Worm (Caenorhabditis elegans) whole organism, L3 larva: Measurements from ENCODE around the gene M05D6.8.

ENCODE experiments used
- elt-1 ChIP-seq: fragments of 150-350 bp; optimal IDR thresholded peaks from 2 replicates; lab custom pipeline; 2014; ENCODE audit warnings: missing biosample characterization, missing genetic modification characterization
- lsy-12 ChIP-seq: sonication (generic microtip); optimal IDR thresholded peaks from 2 replicates; lab custom pipeline; 2016; ENCODE audit warnings: mild to moderate bottlenecking, missing genetic modification characterization, missing compliant biosample characterization
- mdl-1 ChIP-seq: fragments of 150-350 bp; optimal IDR thresholded peaks from 2 replicates; lab custom pipeline; 2014; ENCODE audit warnings: missing biosample characterization, missing genetic modification characterization
- nhr-23 ChIP-seq: fragments of 150-350 bp; optimal IDR thresholded peaks from 2 replicates; lab custom pipeline; 2014; ENCODE audit warnings: missing biosample characterization, missing genetic modification reagents, missing genetic modification characterization
- nhr-28 ChIP-seq: fragments of 150-350 bp; optimal IDR thresholded peaks from 2 replicates; lab custom pipeline; 2014; ENCODE audit warnings: missing biosample characterization, missing genetic modification characterization
- nhr-77 ChIP-seq: fragments of 150-350 bp; optimal IDR thresholded peaks from 2 replicates; lab custom pipeline; 2014; ENCODE audit warnings: missing biosample characterization, missing genetic modification characterization
- skn-1 ChIP-seq: fragments of 150-350 bp; optimal IDR thresholded peaks from 2 replicates; lab custom pipeline; 2014; ENCODE audit warnings: missing biosample characterization, missing genetic modification characterization
- ztf-4 ChIP-seq: fragments of 150-350 bp; optimal IDR thresholded peaks from 2 replicates; lab custom pipeline; 2014; ENCODE audit warnings: missing biosample characterization, missing genetic modification characterization

The M05D6.8 gene

DNA sequence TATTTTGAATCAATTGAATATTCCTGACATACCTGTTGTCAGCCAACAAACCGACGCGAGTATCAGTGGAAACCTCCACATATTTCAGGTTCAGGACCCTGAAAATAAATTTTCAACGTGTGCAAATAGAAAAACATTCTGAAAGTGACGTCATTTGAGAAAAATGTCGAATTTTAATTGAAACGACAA lies 42.4 kb downstream of the M05D6.8 start, which contains the start of gene F14E5.2:
TSS of gene F14E5.2 (minus strand) at position 101 of the 189 bp plus-strand sequence.
- TF ChIP-seq nhr-28 (tag; lab: Kevin White, UChicago) (no peak), nhr-23 (tag; lab: Kevin White, UChicago) (no peak), mdl-1 (tag; lab: Kevin White, UChicago) (no peak), skn-1 (tag; lab: Kevin White, UChicago) (no peak)

- TF ChIP-seq lsy-12: no peak
- peak; percentile 43 for TF ChIP-seq ztf-4 (tag; lab: Kevin White, UChicago)
- TF ChIP-seq elt-1: peak; percentile 89
- TF ChIP-seq nhr-77: no peak
- TF ChIP-seq, all 47 proteins: peak for 2
These were observed 50.2 kb downstream of the M05D6.8 start for ce11 chrII:8420775-8421388.
